Worm (Caenorhabditis elegans) whole organism, mixed stage, embryonic: Measurements from ENCODE around the gene srw-127.

ENCODE experiments used
- M03D4.4 ChIP-seq: sonication (generic microtip); optimal IDR thresholded peaks from 2 replicates; lab custom pipeline; 2017; ENCODE audit warnings: mild to moderate bottlenecking, missing genetic modification characterization, missing compliant biosample characterization
- bed-3 ChIP-seq: fragments of 200-800 bp; sonication (Bioruptor generic); optimal IDR thresholded peaks from 3 replicates; lab custom pipeline; 2018; ENCODE audit warnings: mild to moderate bottlenecking, missing genetic modification characterization, moderate library complexity, missing compliant biosample characterization
- ceh-43 ChIP-seq: fragments of 200-800 bp; sonication (Bioruptor generic); optimal IDR thresholded peaks from 2 replicates; lab custom pipeline; 2018; ENCODE audit warnings: mild to moderate bottlenecking, missing genetic modification characterization, moderate library complexity, missing compliant biosample characterization
- ceh-83 ChIP-seq: fragments of 200-800 bp; sonication (Bioruptor generic); optimal IDR thresholded peaks from 2 replicates; lab custom pipeline; 2018; ENCODE audit warnings: mild to moderate bottlenecking, missing genetic modification characterization, missing compliant biosample characterization
- ces-1 ChIP-seq: fragments of 150-350 bp; optimal IDR thresholded peaks from 2 replicates; lab custom pipeline; 2014; ENCODE audit warnings: missing biosample characterization, missing genetic modification reagents, missing genetic modification characterization
- cnd-1 ChIP-seq: fragments of 200-800 bp; sonication (Bioruptor generic); optimal IDR thresholded peaks from 2 replicates; lab custom pipeline; 2018; ENCODE audit warnings: mild to moderate bottlenecking, missing genetic modification characterization, missing compliant biosample characterization
- drap-1 ChIP-seq: fragments of 200-800 bp; sonication (Bioruptor generic); optimal IDR thresholded peaks from 3 replicates; lab custom pipeline; 2018; ENCODE audit warnings: mild to moderate bottlenecking, missing genetic modification characterization, missing compliant biosample characterization
- elt-1 ChIP-seq: sonication (generic microtip); optimal IDR thresholded peaks from 2 replicates; lab custom pipeline; 2017; ENCODE audit warnings: missing genetic modification characterization, mild to moderate bottlenecking, missing compliant biosample characterization, antibody characterized with exemption, moderate library complexity, borderline replicate concordance; ENCODE audit not compliant: insufficient read depth
- elt-3 ChIP-seq: fragments of 150-350 bp; optimal IDR thresholded peaks from 2 replicates; lab custom pipeline; 2014; ENCODE audit warnings: missing biosample characterization, missing genetic modification characterization
- flh-1 ChIP-seq: fragments of 200-800 bp; sonication (Bioruptor generic); optimal IDR thresholded peaks from 2 replicates; lab custom pipeline; 2018; ENCODE audit warnings: mild to moderate bottlenecking, missing genetic modification characterization, moderate library complexity, missing compliant biosample characterization
- ham-2 ChIP-seq: fragments of 200-800 bp; sonication (Bioruptor generic); optimal IDR thresholded peaks from 2 replicates; lab custom pipeline; 2018; ENCODE audit warnings: mild to moderate bottlenecking, missing genetic modification characterization, missing compliant biosample characterization
- hlh-1 ChIP-seq: fragments of 150-350 bp; optimal IDR thresholded peaks from 2 replicates; lab custom pipeline; 2014; ENCODE audit warnings: missing biosample characterization, missing genetic modification reagents, missing genetic modification characterization
- lin-13 ChIP-seq: fragments of 150-350 bp; optimal IDR thresholded peaks from 2 replicates; lab custom pipeline; 2014; ENCODE audit warnings: missing biosample characterization, missing genetic modification characterization
- lin-32 ChIP-seq: fragments of 200-800 bp; sonication (Bioruptor generic); optimal IDR thresholded peaks from 2 replicates; lab custom pipeline; 2018; ENCODE audit warnings: mild to moderate bottlenecking, missing genetic modification characterization, missing compliant biosample characterization
- lsy-2 ChIP-seq: fragments of 150-350 bp; optimal IDR thresholded peaks from 2 replicates; lab custom pipeline; 2014; ENCODE audit warnings: missing biosample characterization, missing genetic modification characterization
- mls-2 ChIP-seq: sonication (generic microtip); optimal IDR thresholded peaks from 2 replicates; lab custom pipeline; 2016; ENCODE audit warnings: mild to moderate bottlenecking, missing genetic modification characterization, moderate library complexity, missing compliant biosample characterization
- nhr-12 ChIP-seq: fragments of 150-350 bp; optimal IDR thresholded peaks from 2 replicates; lab custom pipeline; 2014; ENCODE audit warnings: missing biosample characterization, missing genetic modification characterization
- nhr-2 ChIP-seq: fragments of 150-350 bp; optimal IDR thresholded peaks from 2 replicates; lab custom pipeline; 2014; ENCODE audit warnings: missing biosample characterization, missing genetic modification characterization
- nhr-237 ChIP-seq: fragments of 150-350 bp; optimal IDR thresholded peaks from 2 replicates; lab custom pipeline; 2014; ENCODE audit warnings: missing biosample characterization, missing genetic modification characterization
- nhr-76 ChIP-seq: sonication (generic microtip); optimal IDR thresholded peaks from 2 replicates; lab custom pipeline; 2017; ENCODE audit warnings: missing biosample characterization, missing genetic modification characterization
- pha-4 ChIP-seq: fragments of 150-350 bp; optimal IDR thresholded peaks from 2 replicates; lab custom pipeline; 2018; ENCODE audit warnings: missing biosample characterization, missing genetic modification reagents, missing genetic modification characterization
- snpc-4 ChIP-seq: fragments of 150-350 bp; optimal IDR thresholded peaks from 2 replicates; lab custom pipeline; 2014; ENCODE audit warnings: missing biosample characterization, missing genetic modification characterization
- tbx-8 ChIP-seq: fragments of 200-800 bp; sonication (Bioruptor generic); optimal IDR thresholded peaks from 2 replicates; lab custom pipeline; 2018; ENCODE audit warnings: mild to moderate bottlenecking, missing genetic modification characterization, moderate library complexity, missing compliant biosample characterization
- unc-120 ChIP-seq: sonication (generic microtip); optimal IDR thresholded peaks from 2 replicates; lab custom pipeline; 2017; ENCODE audit warnings: missing genetic modification characterization, missing compliant biosample characterization; ENCODE audit not compliant: poor library complexity, severe bottlenecking
- unc-39 ChIP-seq: fragments of 150-350 bp; optimal IDR thresholded peaks from 2 replicates; lab custom pipeline; 2014; ENCODE audit warnings: missing biosample characterization, missing genetic modification characterization
- zip-8 ChIP-seq: fragments of 150-350 bp; optimal IDR thresholded peaks from 2 replicates; lab custom pipeline; 2014; ENCODE audit warnings: missing biosample characterization, missing genetic modification characterization

Gene srw-127

ce11 chrV:7007307-7007706 is 5.4 kb upstream of the srw-127 start, which contains the start of gene drd-10:
drd-10 (plus strand) TSS chrV:7007607.
- TF ChIP-seq pha-4 (tag; lab: Kevin White, UChicago) = no peak
- TF ChIP-seq, all 35 proteins: peak for 0

- TF ChIP-seq lin-13 (tag; lab: Kevin White, UChicago) = no peak
- no peak for TF ChIP-seq nhr-12 (tag; lab: Kevin White, UChicago)
- TF ChIP-seq ham-2 (GFP tag; lab: Kevin White, UChicago) = no peak
- TF ChIP-seq zip-8 = no peak
- TF ChIP-seq cnd-1 (tag; lab: Kevin White, UChicago) = no peak
- TF ChIP-seq flh-1 (GFP tag; lab: Kevin White, UChicago) = no peak
- TF ChIP-seq lin-32 (GFP tag; lab: Kevin White, UChicago) = no peak
Measured at ce11 chrV:7009461-7009860, 3.3 kb upstream of the srw-127 start, which contains the start of gene C33G8.2. C33G8.2 (plus strand) TSS chrV:7009761.

ce11 chrV:7015872-7016271 is 3.2 kb downstream of the srw-127 start, which contains the start of gene C33G8.13:
C33G8.13 (minus strand) TSS chrV:7015972.
- TF ChIP-seq nhr-12 (tag; lab: Kevin White, UChicago) (no peak), unc-120 (tag; lab: Kevin White, UChicago) (no peak), lin-13 (tag; lab: Kevin White, UChicago) (no peak), cnd-1 (tag; lab: Kevin White, UChicago) (no peak), mls-2 (no peak), ces-1 (GFP tag; lab: Kevin White, UChicago) (no peak), nhr-76 (no peak), elt-1 (tag; lab: Kevin White, UChicago) (no peak), unc-39 (tag; lab: Kevin White, UChicago) (no peak), lsy-2 (tag; lab: Kevin White, UChicago) (no peak), nhr-237 (tag; lab: Kevin White, UChicago) (no peak), M03D4.4 (tag; lab: Kevin White, UChicago) (no peak)
- TF ChIP-seq, all 35 proteins: peak for 0

- TF ChIP-seq bed-3 (GFP tag; lab: Kevin White, UChicago) (no peak), lin-13 (tag; lab: Kevin White, UChicago) (no peak), elt-3 (tag; lab: Kevin White, UChicago) (no peak), ces-1 (GFP tag; lab: Kevin White, UChicago) (no peak), nhr-2 (tag; lab: Kevin White, UChicago) (no peak), elt-1 (tag; lab: Kevin White, UChicago) (no peak), ceh-43 (GFP tag; lab: Kevin White, UChicago) (no peak), tbx-8 (no peak), nhr-237 (tag; lab: Kevin White, UChicago) (no peak), hlh-1 (tag; lab: Kevin White, UChicago) (no peak), unc-39 (tag; lab: Kevin White, UChicago) (no peak), M03D4.4 (tag; lab: Kevin White, UChicago) (no peak), lsy-2 (tag; lab: Kevin White, UChicago) (no peak)
Measured at ce11 chrV:7017059-7017458, 4.3 kb downstream of the srw-127 start, which contains the start of gene srsx-32. srsx-32 (plus strand) TSS chrV:7017359.

- no peak for TF ChIP-seq nhr-76
- no peak for TF ChIP-seq snpc-4
- TF ChIP-seq lsy-2 (tag; lab: Kevin White, UChicago) = no peak
- no peak for TF ChIP-seq nhr-12 (tag; lab: Kevin White, UChicago)
- TF ChIP-seq mls-2 = no peak
- TF ChIP-seq M03D4.4 (tag; lab: Kevin White, UChicago) = no peak
- TF ChIP-seq ceh-83 (GFP tag; lab: Kevin White, UChicago) = no peak
Measured at ce11 chrV:7021772-7022171, 9.1 kb downstream of the srw-127 start, which contains the start of gene F20A1.4. F20A1.4 (minus strand) TSS chrV:7021872.

ce11 chrV:7022981-7023380 is 10.3 kb downstream of the srw-127 start:
- TF ChIP-seq mls-2 (no peak), drap-1 (GFP tag; lab: Kevin White, UChicago) (no peak), ces-1 (GFP tag; lab: Kevin White, UChicago) (no peak), nhr-12 (tag; lab: Kevin White, UChicago) (no peak), unc-39 (tag; lab: Kevin White, UChicago) (no peak), zip-8 (no peak)
- TF ChIP-seq, all 35 proteins: peak for 0
